Fruit fly (Drosophila melanogaster) whole organism, prepupa: Measurements from ENCODE around the gene UbcE2H.

ENCODE experiments used
- Blimp-1 ChIP-seq: fragments of 200-800 bp; sonication (Bioruptor generic); optimal IDR thresholded peaks from 3 replicates; lab custom pipeline; 2017; ENCODE audit warnings: missing biosample characterization, missing genetic modification characterization, mild to moderate bottlenecking, moderate library complexity, missing genetic modification reagents
- CG10631 ChIP-seq: fragments of 200-800 bp; sonication (Bioruptor generic); optimal IDR thresholded peaks from 2 replicates; lab custom pipeline; 2016; ENCODE audit warnings: missing biosample characterization, missing genetic modification characterization
- CG10669 ChIP-seq: fragments of 200-800 bp; sonication (Bioruptor generic); optimal IDR thresholded peaks from 3 replicates; lab custom pipeline; 2018; ENCODE audit warnings: missing biosample characterization, mild to moderate bottlenecking, missing genetic modification characterization, moderate library complexity
- CG11294 ChIP-seq: fragments of 200-800 bp; sonication (Bioruptor generic); IDR thresholded peaks from 2 replicates; pipeline ENCODE4 v1.3.6; 2022; ENCODE audit warnings: missing biosample characterization, missing genetic modification characterization
- CG11762 ChIP-seq: fragments of 200-800 bp; sonication (Bioruptor generic); optimal IDR thresholded peaks from 3 replicates; lab custom pipeline; 2016; ENCODE audit warnings: missing biosample characterization, missing genetic modification characterization; ENCODE audit not compliant: insufficient read depth
- CG11902 ChIP-seq: fragments of 200-800 bp; sonication (Bioruptor generic); optimal IDR thresholded peaks from 3 replicates; lab custom pipeline; 2016; ENCODE audit warnings: missing biosample characterization, missing genetic modification characterization
- CG15336 ChIP-seq: fragments of 200-800 bp; sonication (Bioruptor generic); IDR thresholded peaks from 2 replicates; pipeline ENCODE4 v1.3.6; 2022; ENCODE audit warnings: missing biosample characterization, missing genetic modification characterization
- CG1621 ChIP-seq: fragments of 200-800 bp; sonication (Bioruptor generic); optimal IDR thresholded peaks from 3 replicates; lab custom pipeline; 2018; ENCODE audit warnings: missing biosample characterization, mild to moderate bottlenecking, missing genetic modification characterization
- CG16779 ChIP-seq: fragments of 200-800 bp; sonication (Bioruptor generic); optimal IDR thresholded peaks from 3 replicates; lab custom pipeline; 2017; ENCODE audit warnings: missing biosample characterization, mild to moderate bottlenecking, missing genetic modification characterization
- CG3032 ChIP-seq: fragments of 200-800 bp; optimal IDR thresholded peaks from 2 replicates; lab custom pipeline; 2019; ENCODE audit warnings: missing biosample characterization, mild to moderate bottlenecking, missing genetic modification characterization, moderate library complexity
- CG32006 ChIP-seq: fragments of 200-800 bp; sonication (Bioruptor generic); optimal IDR thresholded peaks from 3 replicates; lab custom pipeline; 2017; ENCODE audit warnings: missing biosample characterization, mild to moderate bottlenecking, missing genetic modification characterization
- CG34406 ChIP-seq: fragments of 200-800 bp; sonication (Bioruptor generic); optimal IDR thresholded peaks from 3 replicates; lab custom pipeline; 2016; ENCODE audit warnings: missing biosample characterization, missing genetic modification characterization
- CG3919 ChIP-seq: fragments of 200-800 bp; sonication (Bioruptor generic); optimal IDR thresholded peaks from 3 replicates; lab custom pipeline; 2016; ENCODE audit warnings: missing biosample characterization, missing genetic modification characterization
- CG4318 ChIP-seq: fragments of 200-800 bp; sonication (Bioruptor generic); optimal IDR thresholded peaks from 3 replicates; lab custom pipeline; 2017; ENCODE audit warnings: missing biosample characterization, mild to moderate bottlenecking, missing genetic modification characterization
- CG6163 ChIP-seq: fragments of 200-800 bp; sonication (Bioruptor generic); IDR thresholded peaks from 3 replicates; pipeline ENCODE4 v1.3.6; 2022; ENCODE audit warnings: missing biosample characterization, missing genetic modification characterization
- CG6276 ChIP-seq: fragments of 200-800 bp; sonication (Bioruptor generic); optimal IDR thresholded peaks from 2 replicates; lab custom pipeline; 2017; ENCODE audit warnings: missing biosample characterization, mild to moderate bottlenecking, missing genetic modification characterization
- CG6792 ChIP-seq: fragments of 200-800 bp; sonication (Bioruptor generic); optimal IDR thresholded peaks from 3 replicates; lab custom pipeline; 2016; ENCODE audit warnings: missing biosample characterization, missing genetic modification characterization
- CG6808 ChIP-seq: fragments of 200-800 bp; sonication (Bioruptor generic); optimal IDR thresholded peaks from 3 replicates; lab custom pipeline; 2017; ENCODE audit warnings: missing biosample characterization, missing genetic modification characterization, mild to moderate bottlenecking, moderate library complexity, missing genetic modification reagents
- CG6854 ChIP-seq: fragments of 200-800 bp; sonication (Bioruptor generic); optimal IDR thresholded peaks from 2 replicates; lab custom pipeline; 2017; ENCODE audit warnings: missing biosample characterization, mild to moderate bottlenecking, missing genetic modification characterization
- CG7368 ChIP-seq: fragments of 200-800 bp; sonication (Bioruptor generic); optimal IDR thresholded peaks from 3 replicates; lab custom pipeline; 2016; ENCODE audit warnings: missing biosample characterization, missing genetic modification characterization
- CG8119 ChIP-seq: fragments of 200-800 bp; sonication (Bioruptor generic); IDR thresholded peaks from 3 replicates; pipeline ENCODE4 v1.3.6; 2022; ENCODE audit warnings: missing biosample characterization, missing genetic modification characterization
- CG8319 ChIP-seq: fragments of 200-800 bp; sonication (Bioruptor generic); optimal IDR thresholded peaks from 3 replicates; lab custom pipeline; 2016; ENCODE audit warnings: missing biosample characterization, missing genetic modification characterization
- CG9139 ChIP-seq: fragments of 200-800 bp; sonication (Bioruptor generic); optimal IDR thresholded peaks from 3 replicates; lab custom pipeline; 2017; ENCODE audit warnings: missing biosample characterization, mild to moderate bottlenecking, missing genetic modification characterization
- Eip75B ChIP-seq: fragments of 200-800 bp; sonication (Bioruptor generic); optimal IDR thresholded peaks from 3 replicates; lab custom pipeline; 2016; ENCODE audit warnings: missing biosample characterization, missing genetic modification characterization
- Eip78C ChIP-seq: fragments of 200-800 bp; sonication (Bioruptor generic); peaks from one replicate; lab custom pipeline; 2016; ENCODE audit warnings: missing biosample characterization, missing genetic modification characterization
- Eip93F ChIP-seq: fragments of 200-800 bp; sonication (Bioruptor generic); optimal IDR thresholded peaks from 2 replicates; lab custom pipeline; 2016; ENCODE audit warnings: missing biosample characterization, mild to moderate bottlenecking, missing genetic modification characterization
- Ets21C ChIP-seq: fragments of 200-800 bp; sonication (Bioruptor generic); optimal IDR thresholded peaks from 3 replicates; lab custom pipeline; 2016; ENCODE audit warnings: missing biosample characterization, missing genetic modification characterization
- Ets96B ChIP-seq: fragments of 200-800 bp; optimal IDR thresholded peaks from 2 replicates; lab custom pipeline; 2019; ENCODE audit warnings: missing biosample characterization, mild to moderate bottlenecking, missing genetic modification characterization, moderate library complexity
- Gug ChIP-seq: fragments of 200-800 bp; sonication (Bioruptor generic); IDR thresholded peaks from 2 replicates; pipeline ENCODE4 v1.3.6; 2022; ENCODE audit warnings: missing biosample characterization, missing genetic modification characterization
- Hr38 ChIP-seq: sonication (Bioruptor generic); optimal IDR thresholded peaks from 2 replicates; lab custom pipeline; 2016; ENCODE audit warnings: missing biosample characterization, missing genetic modification characterization
- Hr4 ChIP-seq: fragments of 200-800 bp; sonication (Bioruptor generic); optimal IDR thresholded peaks from 3 replicates; lab custom pipeline; 2016; ENCODE audit warnings: missing biosample characterization, missing genetic modification characterization
- Lpt ChIP-seq: fragments of 200-800 bp; sonication (Bioruptor generic); optimal IDR thresholded peaks from 3 replicates; lab custom pipeline; 2016; ENCODE audit warnings: missing biosample characterization, missing genetic modification characterization
- OdsH ChIP-seq: fragments of 200-800 bp; sonication (Bioruptor generic); optimal IDR thresholded peaks from 3 replicates; lab custom pipeline; 2016; ENCODE audit warnings: missing biosample characterization, missing genetic modification characterization
- Smox ChIP-seq: fragments of 200-800 bp; sonication (Bioruptor generic); optimal IDR thresholded peaks from 3 replicates; lab custom pipeline; 2016; ENCODE audit warnings: missing biosample characterization, missing genetic modification characterization
- Sox102F ChIP-seq: fragments of 200-800 bp; sonication (Bioruptor generic); optimal IDR thresholded peaks from 2 replicates; lab custom pipeline; 2016; ENCODE audit warnings: missing biosample characterization, mild to moderate bottlenecking, missing genetic modification characterization
- Sox15 ChIP-seq: fragments of 200-800 bp; sonication (Bioruptor generic); optimal IDR thresholded peaks from 3 replicates; lab custom pipeline; 2016; ENCODE audit warnings: missing biosample characterization, missing genetic modification characterization
- achi ChIP-seq: fragments of 200-800 bp; sonication (Bioruptor generic); optimal IDR thresholded peaks from 3 replicates; lab custom pipeline; 2016; ENCODE audit warnings: missing biosample characterization, missing genetic modification characterization
- acj6 ChIP-seq: fragments of 200-800 bp; sonication (Bioruptor generic); optimal IDR thresholded peaks from 3 replicates; lab custom pipeline; 2016; ENCODE audit warnings: missing biosample characterization, missing genetic modification characterization
- cyc ChIP-seq: fragments of 200-800 bp; sonication (Bioruptor generic); optimal IDR thresholded peaks from 3 replicates; lab custom pipeline; 2016; ENCODE audit warnings: missing biosample characterization, missing genetic modification characterization
- dac ChIP-seq: fragments of 200-800 bp; sonication (Bioruptor generic); optimal IDR thresholded peaks from 2 replicates; lab custom pipeline; 2017; ENCODE audit warnings: missing biosample characterization, mild to moderate bottlenecking, missing genetic modification characterization
- dsx ChIP-seq: fragments of 200-800 bp; optimal IDR thresholded peaks from 3 replicates; lab custom pipeline; 2019; ENCODE audit warnings: missing biosample characterization, mild to moderate bottlenecking, missing genetic modification characterization, moderate library complexity; ENCODE audit not compliant: poor library complexity, severe bottlenecking
- eg ChIP-seq: fragments of 200-800 bp; sonication (Bioruptor generic); IDR thresholded peaks from 3 replicates; pipeline ENCODE4 v1.3.6; 2022; ENCODE audit warnings: missing biosample characterization, missing genetic modification characterization
- esn ChIP-seq: fragments of 200-800 bp; sonication (Bioruptor generic); optimal IDR thresholded peaks from 2 replicates; lab custom pipeline; 2016; ENCODE audit warnings: missing biosample characterization, mild to moderate bottlenecking, missing genetic modification characterization, moderate library complexity
- fd59A ChIP-seq: fragments of 200-800 bp; sonication (Bioruptor generic); optimal IDR thresholded peaks from 2 replicates; lab custom pipeline; 2017; ENCODE audit warnings: missing biosample characterization, mild to moderate bottlenecking, missing genetic modification characterization, missing genetic modification reagents
- fkh ChIP-seq: fragments of 200-800 bp; sonication (Bioruptor generic); optimal IDR thresholded peaks from 3 replicates; lab custom pipeline; 2017; ENCODE audit warnings: missing biosample characterization, mild to moderate bottlenecking, missing genetic modification characterization, moderate library complexity
- lz ChIP-seq: fragments of 200-800 bp; sonication (Bioruptor generic); optimal IDR thresholded peaks from 3 replicates; lab custom pipeline; 2016; ENCODE audit warnings: missing biosample characterization, missing genetic modification characterization
- net ChIP-seq: fragments of 200-800 bp; sonication (Bioruptor generic); optimal IDR thresholded peaks from 3 replicates; lab custom pipeline; 2016; ENCODE audit warnings: missing biosample characterization, missing genetic modification characterization
- pdm3 ChIP-seq: fragments of 200-800 bp; sonication (Bioruptor generic); optimal IDR thresholded peaks from 3 replicates; lab custom pipeline; 2016; ENCODE audit warnings: missing biosample characterization, missing genetic modification characterization
- salr ChIP-seq, 2 experiments: fragments of 200-800 bp; sonication (Bioruptor generic); optimal IDR thresholded peaks; 3 replicates each; lab custom pipeline; 2016 to 2018; ENCODE audit warnings: missing biosample characterization in 2 of 2, missing genetic modification characterization in 2 of 2, mild to moderate bottlenecking in 1 of 2
- spab ChIP-seq: fragments of 200-800 bp; sonication (Bioruptor generic); optimal IDR thresholded peaks from 2 replicates; lab custom pipeline; 2017; ENCODE audit warnings: missing biosample characterization, mild to moderate bottlenecking, missing genetic modification characterization, missing genetic modification reagents
- svp ChIP-seq: fragments of 200-800 bp; sonication (Bioruptor generic); peaks from one replicate; lab custom pipeline; 2016; ENCODE audit warnings: missing biosample characterization, missing genetic modification characterization
- topi ChIP-seq: fragments of 200-800 bp; sonication (Bioruptor generic); optimal IDR thresholded peaks from 3 replicates; lab custom pipeline; 2016; ENCODE audit warnings: missing biosample characterization, missing genetic modification characterization
- vri ChIP-seq: fragments of 200-800 bp; sonication (Bioruptor generic); optimal IDR thresholded peaks from 3 replicates; lab custom pipeline; 2016; ENCODE audit warnings: missing biosample characterization, mild to moderate bottlenecking, missing genetic modification characterization

UbcE2H gene

DNA sequence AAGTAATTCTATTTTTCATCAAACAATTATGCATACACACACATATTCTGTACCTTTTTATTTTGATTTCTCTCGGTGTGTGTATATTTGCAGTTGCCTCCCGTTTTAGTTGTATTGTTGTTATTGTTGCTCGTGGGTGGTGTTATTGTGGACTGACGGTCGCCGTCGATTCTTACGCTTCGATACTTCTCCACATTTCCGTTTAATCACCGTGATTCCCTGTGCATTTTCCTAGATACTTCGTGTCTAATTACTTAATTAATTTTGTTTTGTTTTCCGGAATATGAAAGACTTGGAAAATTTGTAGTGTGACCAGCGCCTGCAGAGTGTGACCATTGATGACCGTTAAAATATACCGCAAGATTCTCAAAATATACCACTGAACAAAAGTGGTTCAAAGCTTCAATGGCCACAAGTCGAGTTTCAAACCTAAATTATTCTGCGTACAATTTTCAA, at the start of gene UbcE2H:
Gene UbcE2H (minus strand): TSS at position 343 of the 456 bp plus-strand sequence.
- no peak for TF ChIP-seq CG8119 (GFP tag; lab: Robert Waterston, UW)
- no peak for TF ChIP-seq CG3919
- no peak for TF ChIP-seq CG8319 (GFP tag; lab: Kevin White, UChicago)
- no peak for TF ChIP-seq CG32006 (GFP tag; lab: Kevin White, UChicago)
- no peak for TF ChIP-seq lz (GFP tag; lab: Kevin White, UChicago)
- TF ChIP-seq CG7368 (GFP tag; lab: Kevin White, UChicago), result no peak
- peak; percentile 6 for TF ChIP-seq esn (GFP tag; lab: Kevin White, UChicago)
- TF ChIP-seq CG3032, result no peak
- TF ChIP-seq svp (GFP tag; lab: Kevin White, UChicago), result peak; percentile 72
- no peak for TF ChIP-seq CG6792 (GFP tag; lab: Kevin White, UChicago)
- no peak for TF ChIP-seq Lpt (GFP tag; lab: Kevin White, UChicago)
- no peak for TF ChIP-seq CG11762
- TF ChIP-seq Sox15, result no peak
- no peak for TF ChIP-seq acj6
- peak; percentile 20 for TF ChIP-seq achi (GFP tag; lab: Kevin White, UChicago)
- TF ChIP-seq CG1621 (tag; lab: Kevin White, UChicago), result peak; percentile 44
- TF ChIP-seq CG15336, result 0 out of 2 replicates have a peak, but pooled peaks have one; percentile 30
- no peak for TF ChIP-seq Eip93F (GFP tag; lab: Kevin White, UChicago)
- TF ChIP-seq Sox102F, result no peak
- TF ChIP-seq topi (GFP tag; lab: Kevin White, UChicago), result peak; percentile 47
- TF ChIP-seq spab (GFP tag; lab: Kevin White, UChicago), result no peak
- no peak for TF ChIP-seq Gug
- TF ChIP-seq CG9139, result no peak
- no peak for TF ChIP-seq cyc (GFP tag; lab: Kevin White, UChicago)
- TF ChIP-seq CG10669 (GFP tag; lab: Kevin White, UChicago), result no peak
- TF ChIP-seq salr (GFP tag; optimal IDR thresholded peaks at IDR 0.05; lab: Kevin White, UChicago), result no peak
- no peak for TF ChIP-seq dac (GFP tag; lab: Kevin White, UChicago)
- TF ChIP-seq eg (GFP tag; lab: Robert Waterston, UW), result no peak; the same call in 2 of the 3 replicates
- peak; percentile 58 for TF ChIP-seq Eip78C (GFP tag; lab: Kevin White, UChicago)
- TF ChIP-seq CG16779 (tag; lab: Kevin White, UChicago), result no peak
- no peak for TF ChIP-seq Ets96B (tag; lab: Kevin White, UChicago)
- no peak for TF ChIP-seq CG6276
- TF ChIP-seq fkh (GFP tag; lab: Kevin White, UChicago), result peak; percentile 65
- TF ChIP-seq vri (GFP tag; lab: Kevin White, UChicago), result no peak
- TF ChIP-seq CG4318 (GFP tag; lab: Kevin White, UChicago), result no peak
- TF ChIP-seq Smox, result no peak
- TF ChIP-seq dsx, result no peak
- no peak for TF ChIP-seq Eip75B (GFP tag; lab: Kevin White, UChicago)
- TF ChIP-seq Hr4 (GFP tag; lab: Kevin White, UChicago), result no peak
- TF ChIP-seq CG34406 (GFP tag; lab: Kevin White, UChicago), result no peak
- TF ChIP-seq Ets21C (GFP tag; lab: Kevin White, UChicago), result no peak
- TF ChIP-seq CG10631 (GFP tag; lab: Kevin White, UChicago), result no peak
- peak; percentile 12 for TF ChIP-seq CG6854 (GFP tag; lab: Kevin White, UChicago)
- TF ChIP-seq OdsH, result no peak
- TF ChIP-seq CG6163 (GFP tag; lab: Robert Waterston, UW), result no peak
- no peak for TF ChIP-seq CG11294
- no peak for TF ChIP-seq Blimp-1 (GFP tag; lab: Kevin White, UChicago)
- TF ChIP-seq CG11902 (GFP tag; lab: Kevin White, UChicago), result no peak
- TF ChIP-seq Hr38 (GFP tag; lab: Kevin White, UChicago), result no peak
- TF ChIP-seq fd59A (GFP tag; lab: Kevin White, UChicago), result no peak
- TF ChIP-seq net, result peak; percentile 18
- TF ChIP-seq CG6808, result no peak
- no peak for TF ChIP-seq pdm3 (GFP tag; lab: Kevin White, UChicago)
